Worm (Caenorhabditis elegans): ENCODE results near the gene C07B5.3.

DNA sequence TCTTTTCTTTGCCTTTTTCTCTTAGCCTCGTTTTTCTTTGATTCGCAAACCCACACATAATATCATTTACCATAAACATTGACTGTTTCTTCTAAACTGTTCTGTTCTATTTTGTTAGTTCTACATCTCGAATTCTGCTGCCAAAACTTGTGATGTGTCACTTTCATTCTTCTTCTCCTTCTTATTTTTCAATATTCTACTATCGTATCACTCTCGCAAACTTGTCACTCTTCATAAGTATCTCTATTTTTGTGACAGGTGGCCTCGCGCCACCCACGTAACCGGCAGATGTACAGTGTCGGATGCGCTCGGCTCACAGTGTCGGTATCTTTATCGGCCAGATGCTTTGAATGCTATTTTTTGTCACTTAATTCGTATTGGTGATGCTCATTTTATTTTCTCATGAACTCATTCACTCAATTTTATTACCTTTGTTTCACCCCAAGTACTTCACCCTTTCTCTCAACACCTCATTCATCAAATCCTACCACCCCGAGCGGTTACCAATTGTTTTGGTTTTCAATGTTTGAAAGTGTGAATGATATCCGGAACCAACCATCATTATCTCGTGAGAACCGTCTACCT lies 14.5 kb downstream of the C07B5.3 start:
- TF ChIP-seq egl-27 (tag; optimal IDR thresholded peaks at IDR 0.05) = no peak
- no peak for TF ChIP-seq zag-1 (tag; optimal IDR thresholded peaks at IDR 0.05)
- no peak for TF ChIP-seq ceh-16 (tag; optimal IDR thresholded peaks at IDR 0.05)
- no peak for TF ChIP-seq ama-1 (optimal IDR thresholded peaks at IDR 0.05)

All from whole organism, L2 larva.